Worm (Caenorhabditis elegans) whole organism, L4 larva: Measurements from ENCODE around the gene ZK1320.5.

Experiments used
- D1046.2 ChIP-seq: fragments of 200-800 bp; sonication (Bioruptor generic); IDR thresholded peaks from 2 replicates; pipeline ENCODE4 v1.3.6; 2022; ENCODE audit warnings: missing genetic modification characterization, missing compliant biosample characterization
- F26F4.8 ChIP-seq: fragments of 200-800 bp; sonication (Bioruptor generic); conservative IDR thresholded peaks from 2 replicates; pipeline ENCODE4 v1.3.6; 2022; ENCODE audit warnings: missing genetic modification characterization, missing compliant biosample characterization
- R02D3.7 ChIP-seq: fragments of 150-350 bp; sonication (generic microtip); optimal IDR thresholded peaks from 3 replicates; lab custom pipeline; 2014; ENCODE audit warnings: missing biosample characterization, missing genetic modification characterization
- T20F7.1 ChIP-seq: fragments of 200-800 bp; sonication (Bioruptor generic); optimal IDR thresholded peaks from 2 replicates; lab custom pipeline; 2018; ENCODE audit warnings: mild to moderate bottlenecking, missing genetic modification characterization, missing compliant biosample characterization
- Y48G9A.11 ChIP-seq: fragments of 200-800 bp; sonication (Bioruptor generic); IDR thresholded peaks from 2 replicates; pipeline ENCODE4 v1.3.6; 2022; ENCODE audit warnings: missing genetic modification reagents, missing genetic modification characterization, missing compliant biosample characterization
- ZK337.2 ChIP-seq: fragments of 200-800 bp; sonication (Bioruptor generic); IDR thresholded peaks from 2 replicates; pipeline ENCODE4 v1.3.6; 2022; ENCODE audit warnings: missing genetic modification reagents, missing genetic modification characterization, missing compliant biosample characterization
- aha-1 ChIP-seq: fragments of 150-350 bp; peaks from one replicate; lab custom pipeline; 2014; ENCODE audit warnings: missing biosample characterization, missing genetic modification characterization
- aly-2 ChIP-seq: sonication (generic microtip); optimal IDR thresholded peaks from 2 replicates; lab custom pipeline; 2018; ENCODE audit warnings: missing biosample characterization, missing genetic modification characterization
- ama-1 ChIP-seq: fragments of 150-350 bp; optimal IDR thresholded peaks from 2 replicates; lab custom pipeline; 2014; ENCODE audit warnings: inconsistent platforms, mixed read lengths
- ceh-28 ChIP-seq: fragments of 150-350 bp; optimal IDR thresholded peaks from 2 replicates; lab custom pipeline; 2014; ENCODE audit warnings: missing biosample characterization, missing genetic modification reagents, missing genetic modification characterization
- cey-2 ChIP-seq: sonication (generic microtip); optimal IDR thresholded peaks from 3 replicates; lab custom pipeline; 2017; ENCODE audit warnings: missing genetic modification characterization, mild to moderate bottlenecking, missing compliant biosample characterization, antibody characterized with exemption, borderline replicate concordance; ENCODE audit not compliant: insufficient read depth
- ctbp-1 ChIP-seq: fragments of 200-800 bp; sonication (Bioruptor generic); IDR thresholded peaks from 2 replicates; pipeline ENCODE4 v1.3.6; 2022; ENCODE audit warnings: missing genetic modification reagents, missing genetic modification characterization, missing compliant biosample characterization
- daf-16 ChIP-seq, 3 experiments: sonication (generic microtip); optimal IDR thresholded peaks; 2 replicates each; lab custom pipeline; 2016 to 2017; ENCODE audit warnings: missing genetic modification characterization in 3 of 3, missing genetic modification reagents in 3 of 3, mild to moderate bottlenecking in 2 of 3, missing compliant biosample characterization in 2 of 3, missing biosample characterization in 1 of 3, moderate library complexity in 1 of 3
- dmd-8 ChIP-seq: fragments of 200-800 bp; sonication (Bioruptor generic); IDR thresholded peaks from 2 replicates; pipeline ENCODE4 v1.3.6; 2022; ENCODE audit warnings: missing genetic modification characterization, missing compliant biosample characterization
- dpl-1 ChIP-seq: fragments of 150-350 bp; optimal IDR thresholded peaks from 2 replicates; lab custom pipeline; 2014; ENCODE audit warnings: missing biosample characterization, missing genetic modification reagents, missing genetic modification characterization
- egl-43 ChIP-seq: fragments of 200-800 bp; sonication (Bioruptor generic); IDR thresholded peaks from 2 replicates; pipeline ENCODE4 v1.3.6; 2022; ENCODE audit warnings: missing genetic modification reagents, missing genetic modification characterization, missing compliant biosample characterization
- fkh-10 ChIP-seq: fragments of 150-350 bp; optimal IDR thresholded peaks from 2 replicates; lab custom pipeline; 2014; ENCODE audit warnings: missing biosample characterization, missing genetic modification reagents, missing genetic modification characterization
- gei-8 ChIP-seq: fragments of 200-800 bp; sonication (Bioruptor generic); optimal IDR thresholded peaks from 2 replicates; lab custom pipeline; 2018; ENCODE audit warnings: mild to moderate bottlenecking, missing genetic modification characterization, missing compliant biosample characterization
- lin-1 ChIP-seq: fragments of 200-800 bp; sonication (Bioruptor generic); IDR thresholded peaks from 2 replicates; pipeline ENCODE4 v1.3.6; 2022; ENCODE audit warnings: missing genetic modification reagents, missing genetic modification characterization, missing compliant biosample characterization
- lin-39 ChIP-seq: fragments of 150-350 bp; optimal IDR thresholded peaks from 2 replicates; lab custom pipeline; 2014; ENCODE audit warnings: missing biosample characterization, missing genetic modification reagents, missing genetic modification characterization
- lir-3 ChIP-seq: sonication (generic microtip); optimal IDR thresholded peaks from 2 replicates; lab custom pipeline; 2016; ENCODE audit warnings: mild to moderate bottlenecking, missing genetic modification characterization, missing compliant biosample characterization
- lsy-2 ChIP-seq, 2 experiments: fragments of 150-350 bp in 1 of 2; sonication (generic microtip) in 1 of 2; optimal IDR thresholded peaks; 2 replicates each; lab custom pipeline; 2014 to 2017; ENCODE audit warnings: missing biosample characterization in 2 of 2, missing genetic modification characterization in 2 of 2
- madf-5 ChIP-seq, 2 experiments: fragments of 200-800 bp; sonication (Bioruptor generic); IDR thresholded peaks; 2 replicates each; pipeline ENCODE4 v1.3.6; 2022; ENCODE audit warnings: missing compliant biosample characterization in 2 of 2, missing genetic modification characterization in 2 of 2
- mes-2 ChIP-seq: sonication (generic microtip); optimal IDR thresholded peaks from 2 replicates; lab custom pipeline; 2016; ENCODE audit warnings: missing genotype, mild to moderate bottlenecking, missing genetic modification characterization, missing compliant biosample characterization; ENCODE audit not compliant: poor library complexity, severe bottlenecking
- nhr-11 ChIP-seq: fragments of 150-350 bp; optimal IDR thresholded peaks from 2 replicates; lab custom pipeline; 2014; ENCODE audit warnings: missing biosample characterization, missing genetic modification characterization
- nhr-28 ChIP-seq: fragments of 150-350 bp; optimal IDR thresholded peaks from 2 replicates; lab custom pipeline; 2014; ENCODE audit warnings: missing biosample characterization, missing genetic modification characterization
- nhr-76 ChIP-seq: fragments of 150-350 bp; optimal IDR thresholded peaks from 2 replicates; lab custom pipeline; 2014; ENCODE audit warnings: missing biosample characterization, missing genetic modification characterization
- php-3 ChIP-seq: fragments of 200-800 bp; sonication (Bioruptor generic); IDR thresholded peaks from 2 replicates; pipeline ENCODE4 v1.3.6; 2022; ENCODE audit warnings: missing genetic modification reagents, missing genetic modification characterization, missing compliant biosample characterization
- snpc-4 ChIP-seq: fragments of 150-350 bp; optimal IDR thresholded peaks from 2 replicates; lab custom pipeline; 2014; ENCODE audit warnings: missing biosample characterization, missing genetic modification characterization
- tag-97 ChIP-seq: fragments of 200-800 bp; sonication (Bioruptor generic); IDR thresholded peaks from 2 replicates; pipeline ENCODE4 v1.3.6; 2022; ENCODE audit warnings: missing genetic modification characterization, missing compliant biosample characterization
- tra-1 ChIP-seq: fragments of 200-800 bp; sonication (Bioruptor generic); IDR thresholded peaks from 2 replicates; pipeline ENCODE4 v1.3.6; 2022; ENCODE audit warnings: missing genetic modification reagents, missing genetic modification characterization, missing compliant biosample characterization
- unc-62 ChIP-seq, 3 experiments: fragments of 150-350 bp in 1 of 3; sonication (generic microtip); optimal IDR thresholded peaks in 2 of 3; peaks in 1 of 3; 1 replicate in 1 of 3; 2 replicates in 2 of 3; lab custom pipeline; 2014 to 2017; ENCODE audit warnings: missing biosample characterization in 3 of 3, missing genetic modification characterization in 3 of 3, missing genetic modification reagents in 3 of 3, missing genotype in 1 of 3
- zfp-2 ChIP-seq: sonication (generic microtip); optimal IDR thresholded peaks from 2 replicates; lab custom pipeline; 2016; ENCODE audit warnings: mild to moderate bottlenecking, missing genetic modification characterization, missing compliant biosample characterization
- zip-2 ChIP-seq: fragments of 150-350 bp; optimal IDR thresholded peaks from 2 replicates; lab custom pipeline; 2014; ENCODE audit warnings: missing biosample characterization, missing genetic modification characterization

The ZK1320.5 gene

DNA sequence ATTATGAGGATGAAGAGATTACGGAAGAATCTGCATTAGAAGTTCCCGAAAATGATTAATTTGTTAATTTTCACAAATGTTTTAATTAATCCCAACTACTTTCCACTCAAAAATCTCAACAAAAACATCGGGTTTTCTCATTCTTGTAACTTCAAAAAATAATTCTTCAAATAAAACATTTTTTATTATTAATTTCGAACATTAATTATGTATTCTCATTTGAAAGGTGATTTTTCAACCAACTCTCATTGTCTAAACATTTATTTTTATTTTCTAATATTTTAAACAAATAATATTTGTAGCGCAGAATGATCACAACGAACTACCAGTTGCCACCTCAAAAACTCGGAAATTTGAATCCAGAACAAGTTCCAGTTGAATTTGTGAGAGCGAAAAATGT lies 5.8 kb upstream of the ZK1320.5 start, which contains the start of gene ZK1320.7:
ZK1320.7 (plus strand) TSS at position 301 of the 400 bp plus-strand sequence.
- TF ChIP-seq php-3 (GFP tag; lab: Robert Waterston, UW) (no peak), aha-1 (tag; lab: Kevin White, UChicago) (no peak), snpc-4 (tag; lab: Kevin White, UChicago) (no peak), madf-5 (GFP tag; IDR thresholded peaks at IDR 0.05; lab: Robert Waterston, UW) (no peak), dmd-8 (GFP tag; lab: Robert Waterston, UW) (no peak), F26F4.8 (GFP tag; lab: Robert Waterston, UW) (no peak), lin-39 (tag; lab: Kevin White, UChicago) (no peak), gei-8 (GFP tag; lab: Kevin White, UChicago) (no peak), Y48G9A.11 (GFP tag; lab: Robert Waterston, UW) (no peak), zip-2 (no peak), zfp-2 (tag; lab: Kevin White, UChicago) (no peak), daf-16 (GFP tag; optimal IDR thresholded peaks at IDR 0.05; lab: Kevin White, UChicago) (no peak), daf-16 (tag; optimal IDR thresholded peaks at IDR 0.05; lab: Kevin White, UChicago) (no peak), lsy-2 (tag; optimal IDR thresholded peaks at IDR 0.05; lab: Kevin White, UChicago) (no peak), cey-2 (tag; lab: Kevin White, UChicago) (no peak), lir-3 (no peak), ZK337.2 (GFP tag; lab: Robert Waterston, UW) (no peak), ctbp-1 (GFP tag; lab: Robert Waterston, UW) (no peak), D1046.2 (GFP tag; lab: Robert Waterston, UW) (no peak)
- TF ChIP-seq, all 104 proteins: peak for 0

DNA sequence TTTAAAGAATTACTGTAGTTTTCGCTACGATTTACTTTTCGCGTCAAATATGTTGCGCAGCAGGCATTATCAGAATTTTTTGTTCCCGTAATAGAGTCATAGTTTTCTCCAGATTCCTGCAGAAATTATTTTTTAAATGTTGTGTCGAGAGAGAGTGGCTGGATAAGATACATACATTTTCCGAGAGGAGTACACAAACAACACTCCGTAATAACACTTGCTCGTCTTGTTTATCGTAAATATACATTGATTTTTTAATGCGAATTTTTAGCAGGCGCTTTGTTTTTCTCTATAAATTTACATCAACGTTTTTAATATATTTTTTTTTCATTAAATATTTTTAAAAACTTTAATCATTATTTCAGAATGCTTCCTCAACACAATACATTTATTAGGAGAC lies 3.5 kb upstream of the ZK1320.5 start, which contains the start of gene taf-8:
taf-8 (plus strand) TSS at position 360 of the 400 bp plus-strand sequence.
- TF ChIP-seq daf-16 (GFP tag; optimal IDR thresholded peaks at IDR 0.05; lab: Kevin White, UChicago) (no peak), daf-16 (tag; optimal IDR thresholded peaks at IDR 0.05; lab: Kevin White, UChicago) (peak; percentile 42), aha-1 (tag; lab: Kevin White, UChicago) (peak; percentile 78), R02D3.7 (tag; lab: Kevin White, UChicago) (peak; percentile 68), T20F7.1 (GFP tag; lab: Kevin White, UChicago) (peak; percentile 97), unc-62 (GFP tag; optimal IDR thresholded peaks at IDR 0.05 in 1 of 2; lab: Kevin White, UChicago) (peak in 1 of 2 experiments; percentile 59), unc-62 (tag; optimal IDR thresholded peaks at IDR 0.05; lab: Kevin White, UChicago) (no peak), mes-2 (tag; lab: Kevin White, UChicago) (peak; percentile 60), ama-1 (lab: Kevin White, UChicago) (no peak), fkh-10 (GFP tag; lab: Kevin White, UChicago) (peak; percentile 26), tag-97 (GFP tag; lab: Robert Waterston, UW) (no peak), nhr-76 (tag; lab: Kevin White, UChicago) (no peak), ceh-28 (no peak), nhr-28 (peak; percentile 9), Y48G9A.11 (GFP tag; lab: Robert Waterston, UW) (peak; percentile 98), dpl-1 (GFP tag; lab: Kevin White, UChicago) (peak; percentile 66), lin-1 (GFP tag; lab: Robert Waterston, UW) (no peak), lsy-2 (tag; optimal IDR thresholded peaks at IDR 0.05; lab: Kevin White, UChicago) (peak in 1 of 2 experiments; percentile 82), D1046.2 (GFP tag; lab: Robert Waterston, UW) (no peak), aly-2 (no peak), egl-43 (GFP tag; lab: Robert Waterston, UW) (no peak), tra-1 (GFP tag; lab: Robert Waterston, UW) (no peak), nhr-11 (tag; lab: Kevin White, UChicago) (peak; percentile 21)

DNA sequence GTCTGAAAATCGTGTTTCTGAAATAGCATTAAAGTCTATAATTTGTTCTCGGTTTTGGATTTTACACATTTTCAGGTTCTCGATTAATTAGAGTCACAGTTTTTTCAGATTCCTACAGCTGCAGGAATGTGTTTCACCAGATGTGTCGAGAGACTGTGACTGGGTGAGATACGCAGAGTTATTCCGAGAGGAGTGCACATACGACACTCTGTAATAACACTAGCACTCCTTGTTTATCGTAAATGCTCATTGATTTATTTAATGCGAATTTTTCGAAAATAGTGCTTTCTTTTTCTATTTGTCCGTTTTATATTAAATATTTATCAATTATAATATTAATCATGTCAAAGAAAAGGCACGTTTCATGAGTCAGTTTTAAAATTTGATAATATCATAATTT lies 1.9 kb upstream of the ZK1320.5 start, which contains the start of gene ZK1320.11:
ZK1320.11 (plus strand) TSS at position 243 of the 400 bp plus-strand sequence.
- TF ChIP-seq lin-39 (tag; lab: Kevin White, UChicago): no peak
- TF ChIP-seq T20F7.1 (GFP tag; lab: Kevin White, UChicago): peak; percentile 46
- TF ChIP-seq daf-16 (GFP tag; optimal IDR thresholded peaks at IDR 0.05; lab: Kevin White, UChicago): no peak
- TF ChIP-seq daf-16 (tag; optimal IDR thresholded peaks at IDR 0.05; lab: Kevin White, UChicago): peak; percentile 42
